Fruit fly (Drosophila melanogaster): Measurements from ENCODE around the gene CG15535.

Gene CG15535

DNA sequence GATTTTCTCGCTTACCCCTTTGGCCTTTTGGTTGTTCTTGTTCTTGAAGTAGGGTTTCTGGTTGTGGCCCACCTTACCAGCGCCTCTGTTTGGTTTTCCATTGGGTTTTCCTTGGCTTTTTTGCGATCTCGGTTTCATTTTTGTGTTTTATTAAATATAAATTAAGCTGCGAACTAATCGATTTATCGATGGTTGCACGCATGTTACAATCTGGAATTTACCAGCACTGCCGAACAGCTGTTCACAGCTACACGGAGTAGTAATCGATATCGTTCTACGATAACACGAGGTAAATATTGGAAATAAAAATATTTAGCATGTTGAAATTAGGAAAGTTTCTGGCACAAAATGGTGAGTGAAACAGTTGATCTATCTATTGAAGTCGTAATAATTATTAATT, at the start of gene CG15535, which contains the start of gene mRpS18C (continued):
- TF ChIP-seq CG10431 (GFP tag; optimal IDR thresholded peaks at IDR 0.05), result peak; percentile 8
- no peak for TF ChIP-seq Hr78 (GFP tag; optimal IDR thresholded peaks at IDR 0.05)
- TF ChIP-seq kay (GFP tag; optimal IDR thresholded peaks at IDR 0.05), result no peak
- TF ChIP-seq eve (GFP tag; optimal IDR thresholded peaks at IDR 0.05), result no peak
- peak; percentile 11 for TF ChIP-seq MTF-1 (GFP tag; optimal IDR thresholded peaks at IDR 0.05; ENCODE audit: borderline replicate concordance)
- no peak for TF ChIP-seq CG1832 (GFP tag; optimal IDR thresholded peaks at IDR 0.05)
- peak; percentile 57 for TF ChIP-seq CG12659 (GFP tag; optimal IDR thresholded peaks at IDR 0.05)
- TF ChIP-seq Xrp1 (GFP tag; IDR thresholded peaks at IDR 0.05), result no peak
- no peak for TF ChIP-seq ac (GFP tag; optimal IDR thresholded peaks at IDR 0.05)
- TF ChIP-seq dysf (GFP tag; IDR thresholded peaks at IDR 0.05), result no peak
- no peak for TF ChIP-seq cato (GFP tag; optimal IDR thresholded peaks at IDR 0.05; ENCODE audit: borderline replicate concordance)
- no peak for TF ChIP-seq unpg (GFP tag; optimal IDR thresholded peaks at IDR 0.05)
- TF ChIP-seq nau (GFP tag; optimal IDR thresholded peaks at IDR 0.05), result no peak
- no peak for TF ChIP-seq CG15514 (GFP tag; optimal IDR thresholded peaks at IDR 0.05)
- no peak for TF ChIP-seq Taf1 (GFP tag; IDR thresholded peaks at IDR 0.05)
- TF ChIP-seq CG15073 (GFP tag; optimal IDR thresholded peaks at IDR 0.05), result no peak
- no peak for TF ChIP-seq al (GFP tag; IDR thresholded peaks at IDR 0.05)
- peak; percentile 82 to 96 for TF ChIP-seq crp (GFP tag; optimal IDR thresholded peaks at IDR 0.05)
- no peak for TF ChIP-seq emc (GFP tag; optimal IDR thresholded peaks at IDR 0.05)
- no peak for TF ChIP-seq fd64A (GFP tag; optimal IDR thresholded peaks at IDR 0.05)
- TF ChIP-seq Med (GFP tag), result peak; percentile 84
- TF ChIP-seq vfl (GFP tag; optimal IDR thresholded peaks at IDR 0.05), result no peak
- TF ChIP-seq CG13624 (GFP tag; optimal IDR thresholded peaks at IDR 0.05), result peak; percentile 26
- no peak for TF ChIP-seq grn (GFP tag; optimal IDR thresholded peaks at IDR 0.05)
- no peak for TF ChIP-seq Jarid2 (GFP tag; optimal IDR thresholded peaks at IDR 0.05)
- no peak for TF ChIP-seq crol (GFP tag; IDR thresholded peaks at IDR 0.05)
- TF ChIP-seq CG1647 (GFP tag; optimal IDR thresholded peaks at IDR 0.05), result no peak
- no peak for TF ChIP-seq repo (GFP tag; optimal IDR thresholded peaks at IDR 0.05)
- TF ChIP-seq CG42726 (GFP tag; IDR thresholded peaks at IDR 0.05; ENCODE audit: partially characterized antibody), result no peak; the same call in 1 of the 2 replicates
- no peak for TF ChIP-seq D19B (GFP tag; optimal IDR thresholded peaks at IDR 0.05)
- no peak for TF ChIP-seq crc (GFP tag; optimal IDR thresholded peaks at IDR 0.05)
- no peak for TF ChIP-seq chif (GFP tag; optimal IDR thresholded peaks at IDR 0.05)
- no peak for TF ChIP-seq slou (GFP tag; optimal IDR thresholded peaks at IDR 0.05)
- no peak for TF ChIP-seq tll (GFP tag; optimal IDR thresholded peaks at IDR 0.05)
- TF ChIP-seq CG16815 (GFP tag; optimal IDR thresholded peaks at IDR 0.05), result no peak
- no peak for TF ChIP-seq CG17802 (tag; optimal IDR thresholded peaks at IDR 0.05)
- no peak for TF ChIP-seq CG30403 (GFP tag; optimal IDR thresholded peaks at IDR 0.05)
- peak; percentile 31 for TF ChIP-seq CG17829 (tag; optimal IDR thresholded peaks at IDR 0.05)
- TF ChIP-seq esg (GFP tag; conservative IDR thresholded peaks at IDR 0.05), result no peak
- no peak for TF ChIP-seq Meics (GFP tag; optimal IDR thresholded peaks at IDR 0.05)
- peak; percentile 83 for TF ChIP-seq CG6791 (GFP tag; IDR thresholded peaks at IDR 0.05; ENCODE audit: partially characterized antibody)
- no peak for TF ChIP-seq CG8281 (tag; optimal IDR thresholded peaks at IDR 0.05)
- peak; percentile 15 for TF ChIP-seq CHES-1-like (GFP tag; optimal IDR thresholded peaks at IDR 0.05)
- TF ChIP-seq CG10267 (tag; optimal IDR thresholded peaks at IDR 0.05), result peak; percentile 94
- TF ChIP-seq Dp (GFP tag; optimal IDR thresholded peaks at IDR 0.05), result peak; percentile 46
- peak; percentile 80 for TF ChIP-seq unc-4 (GFP tag; IDR thresholded peaks at IDR 0.05; ENCODE audit: partially characterized antibody)
- no peak for TF ChIP-seq CG6272 (GFP tag; IDR thresholded peaks at IDR 0.05)
- no peak for TF ChIP-seq B-H1 (GFP tag; IDR thresholded peaks at IDR 0.05)
- TF ChIP-seq Lhr (GFP tag; optimal IDR thresholded peaks at IDR 0.05), result no peak
- no peak for TF ChIP-seq CG3281 (GFP tag; optimal IDR thresholded peaks at IDR 0.05)

Measured in whole organism, embryonic.